Fruit fly (Drosophila melanogaster) whole organism, embryonic: ENCODE results near the gene CG13285.
A peak's percentile ranks its signal among the peaks of the same experiment; 100 is the strongest.

ENCODE experiments used
- Adf1 ChIP-seq: fragments of 200-800 bp; sonication (Bioruptor generic); IDR thresholded peaks from 2 replicates; pipeline ENCODE4 v1.3.6; 2022; ENCODE audit warnings: missing biosample characterization, missing genetic modification characterization
- CG11247 ChIP-seq: fragments of 200-800 bp; sonication (Bioruptor generic); IDR thresholded peaks from 2 replicates; pipeline ENCODE4 v1.3.6; 2022; ENCODE audit warnings: missing biosample characterization, missing genetic modification characterization
- CG11504 ChIP-seq: fragments of 200-800 bp; sonication (Bioruptor generic); optimal IDR thresholded peaks from 3 replicates; lab custom pipeline; 2019; ENCODE audit warnings: missing biosample characterization, mild to moderate bottlenecking, missing genetic modification characterization, moderate library complexity
- CG11695 ChIP-seq: fragments of 200-800 bp; sonication (Bioruptor generic); IDR thresholded peaks from 3 replicates; pipeline ENCODE4 v1.3.6; 2022; ENCODE audit warnings: missing biosample characterization, missing genetic modification characterization
- CG1233 ChIP-seq: fragments of 200-800 bp; sonication (Bioruptor generic); optimal IDR thresholded peaks from 4 replicates; lab custom pipeline; 2018; ENCODE audit warnings: missing biosample characterization, mild to moderate bottlenecking, missing genetic modification characterization
- CG16779 ChIP-seq: fragments of 200-800 bp; sonication (Bioruptor generic); IDR thresholded peaks from 2 replicates; pipeline ENCODE4 v1.3.6; 2022; ENCODE audit warnings: missing biosample characterization, missing genetic modification characterization
- CG17328 ChIP-seq: fragments of 200-800 bp; sonication (Bioruptor generic); IDR thresholded peaks from 2 replicates; pipeline ENCODE4 v1.3.6; 2022; ENCODE audit warnings: missing biosample characterization, missing genetic modification characterization
- CG17829 ChIP-seq: fragments of 200-800 bp; optimal IDR thresholded peaks from 2 replicates; lab custom pipeline; 2019; ENCODE audit warnings: missing biosample characterization, mild to moderate bottlenecking, missing genetic modification characterization, moderate library complexity
- CG17912 ChIP-seq: fragments of 200-800 bp; sonication (Bioruptor generic); optimal IDR thresholded peaks from 2 replicates; lab custom pipeline; 2018; ENCODE audit warnings: missing biosample characterization, mild to moderate bottlenecking, missing genetic modification characterization
- CG1792 ChIP-seq: fragments of 200-800 bp; sonication (Bioruptor generic); optimal IDR thresholded peaks from 2 replicates; lab custom pipeline; 2016; ENCODE audit warnings: missing biosample characterization, missing genetic modification characterization
- CG3065 ChIP-seq: fragments of 200-800 bp; sonication (Bioruptor generic); optimal IDR thresholded peaks from 2 replicates; lab custom pipeline; 2016; ENCODE audit warnings: missing biosample characterization, missing genetic modification characterization
- CG31365 ChIP-seq: fragments of 200-800 bp; sonication (Bioruptor generic); optimal IDR thresholded peaks from 2 replicates; lab custom pipeline; 2018; ENCODE audit warnings: missing biosample characterization, mild to moderate bottlenecking, missing genetic modification characterization
- CG42726 ChIP-seq: fragments of 200-800 bp; sonication (Bioruptor generic); IDR thresholded peaks from 2 replicates; pipeline ENCODE4 v1.3.6; 2022; ENCODE audit warnings: missing biosample characterization, missing genetic modification characterization; ENCODE audit not compliant: partially characterized antibody
- CG4820 ChIP-seq: fragments of 200-800 bp; sonication (Bioruptor generic); optimal IDR thresholded peaks from 3 replicates; lab custom pipeline; 2016; ENCODE audit warnings: missing biosample characterization, missing genetic modification characterization
- CG5180 ChIP-seq: fragments of 200-800 bp; sonication (Bioruptor generic); optimal IDR thresholded peaks from 3 replicates; lab custom pipeline; 2017; ENCODE audit warnings: missing biosample characterization, missing genetic modification characterization, mild to moderate bottlenecking, moderate library complexity, missing genetic modification reagents
- CG6765 ChIP-seq: fragments of 200-800 bp; sonication (Bioruptor generic); optimal IDR thresholded peaks from 3 replicates; lab custom pipeline; 2017; ENCODE audit warnings: missing biosample characterization, mild to moderate bottlenecking, missing genetic modification characterization
- CG7271 ChIP-seq: fragments of 200-800 bp; sonication (Bioruptor generic); optimal IDR thresholded peaks from 2 replicates; lab custom pipeline; 2018; ENCODE audit warnings: missing biosample characterization, mild to moderate bottlenecking, missing genetic modification characterization, moderate library complexity
- CG7357 ChIP-seq: fragments of 200-800 bp; sonication (Bioruptor generic); IDR thresholded peaks from 3 replicates; pipeline ENCODE4 v1.3.6; 2022; ENCODE audit warnings: missing biosample characterization, missing genetic modification characterization
- CG7786 ChIP-seq: fragments of 200-800 bp; sonication (Bioruptor generic); optimal IDR thresholded peaks from 2 replicates; lab custom pipeline; 2016; ENCODE audit warnings: missing biosample characterization, missing genetic modification characterization
- CG9437 ChIP-seq: fragments of 200-800 bp; sonication (Bioruptor generic); optimal IDR thresholded peaks from 2 replicates; lab custom pipeline; 2018; ENCODE audit warnings: missing biosample characterization, mild to moderate bottlenecking, missing genetic modification characterization
- CG9609 ChIP-seq: fragments of 200-800 bp; sonication (Bioruptor generic); optimal IDR thresholded peaks from 3 replicates; lab custom pipeline; 2016; ENCODE audit warnings: missing biosample characterization, missing genetic modification characterization
- CkIIα-i1 ChIP-seq: fragments of 200-800 bp; sonication (Bioruptor generic); IDR thresholded peaks from 2 replicates; pipeline ENCODE4 v1.3.6; 2022; ENCODE audit warnings: missing biosample characterization, missing genetic modification characterization
- Dip2 ChIP-seq: fragments of 200-800 bp; sonication (Bioruptor generic); IDR thresholded peaks from 2 replicates; pipeline ENCODE4 v1.3.6; 2022; ENCODE audit warnings: missing biosample characterization, missing genetic modification characterization
- Ets65A ChIP-seq: fragments of 200-800 bp; sonication (Bioruptor generic); peaks from one replicate; lab custom pipeline; 2016; ENCODE audit warnings: missing biosample characterization, missing genetic modification characterization
- Gsc ChIP-seq: fragments of 200-800 bp; sonication (Bioruptor generic); IDR thresholded peaks from 2 replicates; pipeline ENCODE4 v1.3.6; 2022; ENCODE audit warnings: missing biosample characterization, missing genetic modification characterization
- Gug ChIP-seq: fragments of 200-800 bp; sonication (Bioruptor generic); IDR thresholded peaks from 4 replicates; pipeline ENCODE4 v1.3.6; 2022; ENCODE audit warnings: missing biosample characterization, missing genetic modification characterization
- NFAT ChIP-seq: fragments of 200-800 bp; sonication (Bioruptor generic); IDR thresholded peaks from 2 replicates; pipeline ENCODE4 v1.3.6; 2022; ENCODE audit warnings: missing biosample characterization, missing genetic modification characterization
- Opbp ChIP-seq: fragments of 200-800 bp; sonication (Bioruptor generic); IDR thresholded peaks from 3 replicates; pipeline ENCODE4 v1.3.6; 2022; ENCODE audit warnings: missing biosample characterization, missing genetic modification characterization; ENCODE audit not compliant: partially characterized antibody
- Stat92E ChIP-seq, 3 experiments: fragments of >200 bp in 2 of 3; fragments of 200-800 bp in 1 of 3; sonication (Bioruptor generic) in 1 of 3; optimal IDR thresholded peaks; 2 replicates each; lab custom pipeline; 2017 to 2019; ENCODE audit warnings: missing biosample characterization in 3 of 3, missing genetic modification characterization in 3 of 3, mild to moderate bottlenecking in 1 of 3, moderate library complexity in 1 of 3
- TFAM ChIP-seq: fragments of 200-800 bp; sonication (Bioruptor generic); optimal IDR thresholded peaks from 2 replicates; lab custom pipeline; 2017; ENCODE audit warnings: missing biosample characterization, missing genetic modification characterization, inconsistent platforms
- ato ChIP-seq: fragments of 200-800 bp; sonication (Bioruptor generic); IDR thresholded peaks from 2 replicates; pipeline ENCODE4 v1.3.6; 2022; ENCODE audit warnings: missing biosample characterization, missing genetic modification characterization; ENCODE audit not compliant: partially characterized antibody
- br ChIP-seq: fragments of >200 bp; optimal IDR thresholded peaks from 2 replicates; lab custom pipeline; 2017
- cg ChIP-seq: fragments of 200-800 bp; sonication (Bioruptor generic); optimal IDR thresholded peaks from 3 replicates; lab custom pipeline; 2019; ENCODE audit warnings: missing biosample characterization, mild to moderate bottlenecking, missing genetic modification characterization, moderate library complexity
- chif ChIP-seq, 2 experiments: fragments of 200-800 bp; sonication (Bioruptor generic); optimal IDR thresholded peaks; 3 replicates each; lab custom pipeline; 2016; ENCODE audit warnings: missing biosample characterization in 2 of 2, missing genetic modification characterization in 2 of 2
- esg ChIP-seq: fragments of 200-800 bp; sonication (Bioruptor generic); conservative IDR thresholded peaks from 2 replicates; pipeline ENCODE4 v1.3.6; 2022; ENCODE audit warnings: missing biosample characterization, missing genetic modification characterization
- gem ChIP-seq: fragments of 200-800 bp; sonication (Bioruptor generic); optimal IDR thresholded peaks from 2 replicates; lab custom pipeline; 2019; ENCODE audit warnings: missing biosample characterization, mild to moderate bottlenecking, missing genetic modification characterization, moderate library complexity
- gro ChIP-seq: fragments of 200-800 bp; sonication (Bioruptor generic); optimal IDR thresholded peaks from 2 replicates; lab custom pipeline; 2016; ENCODE audit warnings: missing biosample characterization, missing genetic modification characterization
- insv ChIP-seq, 2 experiments: fragments of 200-800 bp; sonication (Bioruptor generic); optimal IDR thresholded peaks; 3 replicates each; lab custom pipeline; 2016 to 2018; ENCODE audit warnings: missing biosample characterization in 2 of 2, missing genetic modification characterization in 2 of 2
- kah ChIP-seq: fragments of 200-800 bp; sonication (Bioruptor generic); optimal IDR thresholded peaks from 2 replicates; lab custom pipeline; 2018; ENCODE audit warnings: missing biosample characterization, mild to moderate bottlenecking, missing genetic modification characterization
- nom ChIP-seq: fragments of 200-800 bp; sonication (Bioruptor generic); optimal IDR thresholded peaks from 2 replicates; lab custom pipeline; 2017; ENCODE audit warnings: missing biosample characterization, missing genetic modification characterization, mild to moderate bottlenecking, moderate library complexity, missing genetic modification reagents
- p53 ChIP-seq: fragments of 200-800 bp; sonication (Bioruptor generic); optimal IDR thresholded peaks from 2 replicates; lab custom pipeline; 2016; ENCODE audit warnings: missing biosample characterization, missing genetic modification characterization
- pb ChIP-seq: fragments of 200-800 bp; sonication (Bioruptor generic); optimal IDR thresholded peaks from 3 replicates; lab custom pipeline; 2016; ENCODE audit warnings: missing biosample characterization, missing genetic modification characterization
- phol ChIP-seq: fragments of 200-800 bp; sonication (Bioruptor generic); optimal IDR thresholded peaks from 3 replicates; lab custom pipeline; 2018; ENCODE audit warnings: missing biosample characterization, mild to moderate bottlenecking, missing genetic modification characterization, moderate library complexity
- pum ChIP-seq: fragments of 200-800 bp; sonication (Bioruptor generic); optimal IDR thresholded peaks from 2 replicates; lab custom pipeline; 2016; ENCODE audit warnings: missing biosample characterization, missing genetic modification characterization
- pzg ChIP-seq: fragments of 200-800 bp; sonication (Bioruptor generic); optimal IDR thresholded peaks from 3 replicates; lab custom pipeline; 2018; ENCODE audit warnings: missing biosample characterization, mild to moderate bottlenecking, missing genetic modification characterization, moderate library complexity
- schlank ChIP-seq: fragments of 200-800 bp; sonication (Bioruptor generic); optimal IDR thresholded peaks from 2 replicates; lab custom pipeline; 2018; ENCODE audit warnings: missing biosample characterization, mild to moderate bottlenecking, missing genetic modification characterization
- trh ChIP-seq: fragments of 200-800 bp; sonication (Bioruptor generic); optimal IDR thresholded peaks from 2 replicates; lab custom pipeline; 2016; ENCODE audit warnings: missing biosample characterization, missing genetic modification characterization
- tup ChIP-seq: fragments of 200-800 bp; sonication (Bioruptor generic); optimal IDR thresholded peaks from 2 replicates; lab custom pipeline; 2016; ENCODE audit warnings: missing biosample characterization, mild to moderate bottlenecking, missing genetic modification characterization, moderate library complexity
- wdn ChIP-seq: fragments of 200-800 bp; sonication (Bioruptor generic); IDR thresholded peaks from 2 replicates; pipeline ENCODE4 v1.3.6; 2022; ENCODE audit warnings: missing biosample characterization, missing genetic modification characterization

The CG13285 gene

DNA sequence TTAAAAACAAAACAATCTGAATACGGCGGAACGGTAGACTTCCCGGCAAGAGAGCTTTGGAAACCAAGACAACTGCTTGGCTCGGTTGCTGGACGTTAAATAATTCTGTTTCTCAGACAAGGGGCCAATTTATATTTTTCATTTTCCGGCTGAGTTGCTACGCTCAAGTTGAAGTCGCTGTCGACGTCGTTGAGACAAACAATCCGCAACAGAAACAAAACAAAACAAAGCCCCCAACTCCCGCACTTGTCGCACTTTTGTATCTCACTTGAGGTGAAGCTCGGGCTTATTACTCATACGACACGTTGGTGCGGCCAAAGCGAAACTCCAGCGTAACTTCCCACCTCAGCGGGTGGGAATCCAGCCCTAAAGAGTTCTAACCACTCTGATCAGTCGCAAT lies at the start of gene CG13285:
Gene CG13285 (minus strand): TSS at position 101 of the 400 bp plus-strand sequence.
- TF ChIP-seq CG7786 (GFP tag; lab: Kevin White, UChicago) (no peak), schlank (tag; lab: Kevin White, UChicago) (no peak), chif (GFP tag; optimal IDR thresholded peaks at IDR 0.05; lab: Kevin White, UChicago) (no peak), CG17328 (GFP tag; lab: Robert Waterston, UW) (no peak), gro (GFP tag; lab: Kevin White, UChicago) (no peak), esg (GFP tag; lab: Robert Waterston, UW) (no peak), trh (GFP tag; lab: Kevin White, UChicago) (no peak)

dm6 chr3L:5583295-5583707 lies 47.7 kb upstream of the CG13285 start:
- TF ChIP-seq Dip2 (GFP tag; lab: Robert Waterston, UW) (no peak), nom (GFP tag; lab: Kevin White, UChicago) (no peak), TFAM (no peak), Opbp (GFP tag; lab: Robert Waterston, UW) (peak; percentile 74), CG7271 (peak; percentile 69), Stat92E (GFP tag; optimal IDR thresholded peaks at IDR 0.05; lab: Kevin White, UChicago) (peak in 1 of 3 experiments; percentile 20), insv (GFP tag; optimal IDR thresholded peaks at IDR 0.05; lab: Kevin White, UChicago) (peak in 1 of 2 experiments; percentile 43), pb (peak; percentile 52), wdn (peak; percentile 85), kah (GFP tag; lab: Kevin White, UChicago) (no peak), tup (GFP tag; lab: Kevin White, UChicago) (peak; percentile 44), CG9437 (peak; percentile 62), ato (GFP tag; lab: Robert Waterston, UW) (peak; percentile 60; the same call in 1 of the 2 replicates), Gug (GFP tag; lab: Robert Waterston, UW) (peak; percentile 91), CG17829 (peak; percentile 86), Gsc (GFP tag; lab: Robert Waterston, UW) (peak; percentile 70), CG9609 (GFP tag; lab: Kevin White, UChicago) (peak; percentile 89), p53 (GFP tag; lab: Kevin White, UChicago) (peak; percentile 52), gem (tag; lab: Kevin White, UChicago) (peak; percentile 91), pum (peak; percentile 90), CG7357 (peak; percentile 95), cg (no peak), CG4820 (peak; percentile 86), NFAT (GFP tag; lab: Robert Waterston, UW) (peak; percentile 87), CG1792 (peak; percentile 83), CG1233 (GFP tag; lab: Kevin White, UChicago) (peak; percentile 74), br (lab: Kevin White, UChicago) (no peak), CG3065 (GFP tag; lab: Kevin White, UChicago) (peak; percentile 77), CkIIα-i1 (peak; percentile 77), CG16779 (GFP tag; lab: Robert Waterston, UW) (peak; percentile 59; the same call in 1 of the 2 replicates), Adf1 (GFP tag; lab: Robert Waterston, UW) (peak; percentile 42; the same call in 1 of the 2 replicates), CG11247 (GFP tag; lab: Robert Waterston, UW) (peak; percentile 93), CG17912 (GFP tag; lab: Kevin White, UChicago) (peak; percentile 49), CG31365 (tag; lab: Kevin White, UChicago) (no peak), pzg (GFP tag; lab: Kevin White, UChicago) (peak; percentile 93), CG5180 (GFP tag; lab: Kevin White, UChicago) (no peak), CG42726 (peak; percentile 66), CG11695 (peak; percentile 55; the same call in 1 of the 3 replicates), Ets65A (GFP tag; lab: Kevin White, UChicago) (peak; percentile 100), CG6765 (GFP tag; lab: Kevin White, UChicago) (no peak), CG11504 (tag; lab: Kevin White, UChicago) (no peak), phol (tag; lab: Kevin White, UChicago) (peak; percentile 90)
